Fruit fly (Drosophila melanogaster): ENCODE results near the gene C3G.

C3G gene

dm6 chrX:6741184-6741586 is 62.2 kb downstream of the C3G start (continued):
- TF ChIP-seq CG17186 (GFP tag; optimal IDR thresholded peaks at IDR 0.05), result peak; percentile 93
- TF ChIP-seq D (optimal IDR thresholded peaks at IDR 0.05), result no peak
- no peak for TF ChIP-seq D (GFP tag; optimal IDR thresholded peaks at IDR 0.05)
- TF ChIP-seq amos (GFP tag; IDR thresholded peaks at IDR 0.05; ENCODE audit: partially characterized antibody), result peak; percentile 86
- no peak for TF ChIP-seq CG8281 (tag; optimal IDR thresholded peaks at IDR 0.05)
- peak; percentile 76 for TF ChIP-seq hb (GFP tag; IDR thresholded peaks at IDR 0.05; ENCODE audit: partially characterized antibody)
- TF ChIP-seq gsb-n (tag; optimal IDR thresholded peaks at IDR 0.05), result peak; percentile 88
- TF ChIP-seq CG8290 (GFP tag; optimal IDR thresholded peaks at IDR 0.05), result peak; percentile 82
- peak in 1 of 2 experiments; percentile 91 for TF ChIP-seq CG8290 (tag; optimal IDR thresholded peaks at IDR 0.05)
- no peak for TF ChIP-seq CG1602 (GFP tag; optimal IDR thresholded peaks at IDR 0.05)
- peak; percentile 17; the same call in 1 of the 3 replicates for TF ChIP-seq CG14050 (GFP tag; IDR thresholded peaks at IDR 0.05)
- peak; percentile 56 for TF ChIP-seq gem (tag; optimal IDR thresholded peaks at IDR 0.05)
- TF ChIP-seq YL-1 (GFP tag; optimal IDR thresholded peaks at IDR 0.05), result peak; percentile 50
- no peak for TF ChIP-seq her (GFP tag; optimal IDR thresholded peaks at IDR 0.05)
- TF ChIP-seq ranshi (GFP tag; IDR thresholded peaks at IDR 0.05), result peak; percentile 55
- no peak for TF ChIP-seq CG14667 (GFP tag; IDR thresholded peaks at IDR 0.05)
- TF ChIP-seq CG18011 (GFP tag; optimal IDR thresholded peaks at IDR 0.05), result peak; percentile 98
- no peak for TF ChIP-seq CG11723 (GFP tag; optimal IDR thresholded peaks at IDR 0.05)
- no peak for TF ChIP-seq abd-A (tag; optimal IDR thresholded peaks at IDR 0.05)
- TF ChIP-seq CG15011 (GFP tag; optimal IDR thresholded peaks at IDR 0.05), result no peak
- TF ChIP-seq dati (GFP tag; IDR thresholded peaks at IDR 0.05), result no peak
- no peak for TF ChIP-seq seq (GFP tag; IDR thresholded peaks at IDR 0.05)
- TF ChIP-seq stwl (tag; optimal IDR thresholded peaks at IDR 0.05), result peak; percentile 56
- TF ChIP-seq Lhr (GFP tag; optimal IDR thresholded peaks at IDR 0.05), result peak; percentile 84
- TF ChIP-seq CG34376 (GFP tag; optimal IDR thresholded peaks at IDR 0.05), result no peak
- TF ChIP-seq Bteb2 (GFP tag; optimal IDR thresholded peaks at IDR 0.05), result peak; percentile 12
- TF ChIP-seq NK7.1 (GFP tag; optimal IDR thresholded peaks at IDR 0.05), result no peak
- TF ChIP-seq CG10654 (GFP tag; optimal IDR thresholded peaks at IDR 0.05), result peak; percentile 27
- peak; percentile 17 for TF ChIP-seq dmrt99B (tag; optimal IDR thresholded peaks at IDR 0.05)
- TF ChIP-seq Atf6 (GFP tag; IDR thresholded peaks at IDR 0.05), result 0 out of 2 replicates have a peak, but pooled peaks have one; percentile 58
- TF ChIP-seq slbo (GFP tag; IDR thresholded peaks at IDR 0.05), result peak; percentile 74
- TF ChIP-seq CG34224 (GFP tag; IDR thresholded peaks at IDR 0.05; ENCODE audit: partially characterized antibody), result peak; percentile 70
- TF ChIP-seq CG2129 (GFP tag; IDR thresholded peaks at IDR 0.05; ENCODE audit: partially characterized antibody), result 0 out of 2 replicates have a peak, but pooled peaks have one; percentile 14
- no peak for TF ChIP-seq Hmx (GFP tag; optimal IDR thresholded peaks at IDR 0.05)
- no peak for TF ChIP-seq CG10431 (GFP tag; optimal IDR thresholded peaks at IDR 0.05)
- TF ChIP-seq CG12071 (GFP tag; optimal IDR thresholded peaks at IDR 0.05), result peak; percentile 3
- no peak for TF ChIP-seq CG5180 (GFP tag; optimal IDR thresholded peaks at IDR 0.05)
- TF ChIP-seq danr (GFP tag; IDR thresholded peaks at IDR 0.05), result 0 out of 2 replicates have a peak, but pooled peaks have one; percentile 26
- TF ChIP-seq peb (GFP tag; IDR thresholded peaks at IDR 0.05), result no peak
- peak; percentile 37 for TF ChIP-seq Abd-B (GFP tag; optimal IDR thresholded peaks at IDR 0.05)
- no peak for TF ChIP-seq CG11696 (GFP tag; IDR thresholded peaks at IDR 0.05)
- no peak for TF ChIP-seq luna (GFP tag; optimal IDR thresholded peaks at IDR 0.05)
- peak; percentile 19; the same call in 1 of the 2 replicates for TF ChIP-seq CG10366 (GFP tag; IDR thresholded peaks at IDR 0.05)
- TF ChIP-seq CG5245 (GFP tag; optimal IDR thresholded peaks at IDR 0.05), result no peak
- peak; percentile 72 for TF ChIP-seq unc-4 (GFP tag; IDR thresholded peaks at IDR 0.05; ENCODE audit: partially characterized antibody)
- peak; percentile 56 for TF ChIP-seq Xrp1 (GFP tag; IDR thresholded peaks at IDR 0.05)
- TF ChIP-seq mld (GFP tag; IDR thresholded peaks at IDR 0.05; ENCODE audit: partially characterized antibody), result peak; percentile 71; the same call in 1 of the 3 replicates
- TF ChIP-seq CG11504 (tag; optimal IDR thresholded peaks at IDR 0.05), result peak; percentile 62
- 0 out of 3 replicates have a peak, but pooled peaks have one; percentile 33 for TF ChIP-seq CG2889 (GFP tag; IDR thresholded peaks at IDR 0.05)
- no peak for TF ChIP-seq z (GFP tag; IDR thresholded peaks at IDR 0.05)
- peak; percentile 81 for TF ChIP-seq CG13287 (GFP tag; IDR thresholded peaks at IDR 0.05; ENCODE audit: partially characterized antibody)

Measured in whole organism, embryonic.